Fruit fly (Drosophila melanogaster): ENCODE results near the gene CG13731.
A peak's percentile ranks its signal among the peaks of the same experiment; 100 is the strongest.

Gene CG13731

DNA sequence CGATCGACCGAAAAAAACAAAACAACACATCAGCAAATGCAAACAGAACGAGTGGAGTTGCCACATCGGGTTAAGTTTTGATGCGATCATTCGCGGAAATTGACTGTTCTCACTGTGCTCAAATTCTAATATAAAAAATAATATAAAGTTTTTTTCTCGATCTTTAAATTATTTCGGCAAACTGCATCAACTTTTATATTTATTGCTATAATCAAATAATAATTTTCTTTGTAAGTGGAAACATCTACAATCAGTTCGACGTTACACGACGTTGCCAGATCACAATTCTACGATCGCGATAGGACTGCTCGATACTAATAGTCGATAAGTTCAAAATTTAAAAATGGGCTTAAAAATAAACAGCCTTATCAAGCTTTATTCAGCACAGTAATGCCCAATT lies 40.0 kb upstream of the CG13731 start, which contains the start of gene Gorab (continued):
- TF ChIP-seq Jarid2 (GFP tag; optimal IDR thresholded peaks at IDR 0.05) (peak; percentile 19), jing (GFP tag; optimal IDR thresholded peaks at IDR 0.05) (peak; percentile 64), dysf (GFP tag; IDR thresholded peaks at IDR 0.05) (peak; percentile 97), bsh (GFP tag; optimal IDR thresholded peaks at IDR 0.05) (peak in 1 of 2 experiments; percentile 90), Xbp1 (GFP tag; optimal IDR thresholded peaks at IDR 0.05) (peak; percentile 94), crp (GFP tag; optimal IDR thresholded peaks at IDR 0.05) (peak in 1 of 2 experiments; percentile 70), Oaz (GFP tag; IDR thresholded peaks at IDR 0.05) (peak; percentile 80), CG6813 (GFP tag; optimal IDR thresholded peaks at IDR 0.05) (no peak), luna (GFP tag; optimal IDR thresholded peaks at IDR 0.05) (peak; percentile 37), CG2712 (tag; optimal IDR thresholded peaks at IDR 0.05) (peak; percentile 95), sens (GFP tag) (peak; percentile 96), CkIIα-i1 (GFP tag; IDR thresholded peaks at IDR 0.05) (no peak), CG43689 (GFP tag; IDR thresholded peaks at IDR 0.05) (peak; percentile 83), ara (GFP tag; IDR thresholded peaks at IDR 0.05) (peak; percentile 93), slbo (GFP tag; IDR thresholded peaks at IDR 0.05) (peak; percentile 98), crol (GFP tag; IDR thresholded peaks at IDR 0.05) (peak; percentile 60), CG15601 (tag; optimal IDR thresholded peaks at IDR 0.05) (peak; percentile 86), CG11247 (GFP tag; IDR thresholded peaks at IDR 0.05) (peak; percentile 93), Spps (tag; optimal IDR thresholded peaks at IDR 0.05) (peak; percentile 74), Usf (GFP tag; optimal IDR thresholded peaks at IDR 0.05) (peak; percentile 78), CG11696 (GFP tag; IDR thresholded peaks at IDR 0.05) (peak; percentile 82), CG9876 (GFP tag; optimal IDR thresholded peaks at IDR 0.05) (peak; percentile 48), CG18764 (GFP tag; optimal IDR thresholded peaks at IDR 0.05) (peak; percentile 85), CG9727 (GFP tag; optimal IDR thresholded peaks at IDR 0.05) (peak; percentile 88), Stat92E (GFP tag; optimal IDR thresholded peaks at IDR 0.05) (peak in 1 of 3 experiments; percentile 52), rib (GFP tag; IDR thresholded peaks at IDR 0.05) (peak; percentile 89), CG12942 (GFP tag; optimal IDR thresholded peaks at IDR 0.05) (peak; percentile 90), tx (GFP tag; optimal IDR thresholded peaks at IDR 0.05) (peak; percentile 80), CG3995 (GFP tag; optimal IDR thresholded peaks at IDR 0.05) (peak; percentile 38), Max (GFP tag; optimal IDR thresholded peaks at IDR 0.05) (peak; percentile 87), crc (GFP tag; optimal IDR thresholded peaks at IDR 0.05) (no peak), mirr (GFP tag; optimal IDR thresholded peaks at IDR 0.05) (no peak), CG34422 (GFP tag; IDR thresholded peaks at IDR 0.05) (peak; percentile 97), CG10431 (GFP tag; optimal IDR thresholded peaks at IDR 0.05) (peak; percentile 53), lilli (GFP tag; optimal IDR thresholded peaks at IDR 0.05) (peak; percentile 92), CG17385 (GFP tag; optimal IDR thresholded peaks at IDR 0.05) (peak; percentile 68), CG17361 (GFP tag; IDR thresholded peaks at IDR 0.05) (peak; percentile 93), unc-4 (GFP tag; IDR thresholded peaks at IDR 0.05; ENCODE audit: partially characterized antibody) (peak; percentile 48; the same call in 1 of the 2 replicates), Fer2 (tag; optimal IDR thresholded peaks at IDR 0.05) (peak; percentile 79), fd3F (GFP tag; optimal IDR thresholded peaks at IDR 0.05) (peak; percentile 86), CG12744 (GFP tag; optimal IDR thresholded peaks at IDR 0.05) (peak; percentile 81), oc (tag; optimal IDR thresholded peaks at IDR 0.05) (peak; percentile 80), CG6689 (GFP tag; IDR thresholded peaks at IDR 0.05) (peak; percentile 96), CHES-1-like (GFP tag; optimal IDR thresholded peaks at IDR 0.05) (peak; percentile 72), D19B (GFP tag; optimal IDR thresholded peaks at IDR 0.05) (peak; percentile 67), CG16813 (GFP tag; IDR thresholded peaks at IDR 0.05; ENCODE audit: partially characterized antibody) (peak; percentile 48; the same call in 2 of the 3 replicates), Antp (GFP tag; optimal IDR thresholded peaks at IDR 0.05) (peak; percentile 7), CG9609 (GFP tag; optimal IDR thresholded peaks at IDR 0.05) (peak; percentile 77), prd (optimal IDR thresholded peaks at IDR 0.05) (no peak), prd (GFP tag; IDR thresholded peaks at IDR 0.05) (peak; percentile 98), ERR (GFP tag; optimal IDR thresholded peaks at IDR 0.05) (peak; percentile 32)
